Worm (Caenorhabditis elegans) whole organism, L4/young adult: ENCODE results near the gene srw-72.

Experiments used
- W03F9.2 ChIP-seq: fragments of 150-350 bp; optimal IDR thresholded peaks from 2 replicates; lab custom pipeline; 2014; ENCODE audit warnings: missing biosample characterization, missing genetic modification characterization
- dao-5 ChIP-seq: sonication (generic microtip); optimal IDR thresholded peaks from 2 replicates; lab custom pipeline; 2016; ENCODE audit warnings: missing genotype, missing genetic modification characterization, moderate library complexity, missing compliant biosample characterization
- him-1 ChIP-seq: sonication (generic microtip); optimal IDR thresholded peaks from 2 replicates; lab custom pipeline; 2016; ENCODE audit warnings: missing genotype, missing genetic modification reagents, missing genetic modification characterization, missing compliant biosample characterization

DNA sequence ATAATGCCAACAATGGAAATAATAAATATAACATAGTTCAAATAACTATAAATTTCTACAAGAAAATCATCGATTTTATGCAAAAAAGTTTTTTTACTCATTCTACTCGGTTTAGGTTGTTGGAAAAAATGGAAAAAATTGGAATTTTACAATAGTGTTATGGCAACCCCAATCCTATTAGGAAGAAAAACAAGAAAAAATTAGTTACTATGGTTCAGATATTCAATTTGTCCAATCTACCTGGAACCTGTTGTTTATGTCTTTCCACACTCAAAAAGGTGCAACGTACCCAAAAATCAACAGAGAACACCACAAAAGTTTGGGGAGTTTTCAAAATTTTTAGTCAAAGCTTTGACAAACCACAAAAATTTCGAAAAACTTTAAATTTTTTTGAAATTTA, 36.8 kb upstream of the srw-72 start, which contains the start of gene T27C5.10:
- TF ChIP-seq dao-5 (tag; lab: Kevin White, UChicago), result no peak
- TF ChIP-seq him-1 (tag; lab: Kevin White, UChicago), result no peak
- TF ChIP-seq W03F9.2 (tag; lab: Kevin White, UChicago), result no peak
